Fruit fly (Drosophila melanogaster) whole organism, embryonic: ENCODE measurements around the gene CG5103.
A peak's percentile ranks its signal among the peaks of the same experiment; 100 is the strongest.

Source experiments
- Asciz ChIP-seq: fragments of 200-800 bp; sonication (Bioruptor generic); optimal IDR thresholded peaks from 2 replicates; lab custom pipeline; 2017; ENCODE audit warnings: missing biosample characterization, mild to moderate bottlenecking, missing genetic modification characterization, missing genetic modification reagents
- CG10147 ChIP-seq: fragments of 200-800 bp; sonication (Bioruptor generic); optimal IDR thresholded peaks from 2 replicates; lab custom pipeline; 2019; ENCODE audit warnings: missing biosample characterization, mild to moderate bottlenecking, missing genetic modification characterization, moderate library complexity
- CG10543 ChIP-seq: fragments of 200-800 bp; sonication (Bioruptor generic); optimal IDR thresholded peaks from 3 replicates; lab custom pipeline; 2017; ENCODE audit warnings: missing biosample characterization, mild to moderate bottlenecking, missing genetic modification characterization, moderate library complexity
- CG15011 ChIP-seq: fragments of 200-800 bp; sonication (Bioruptor generic); optimal IDR thresholded peaks from 3 replicates; lab custom pipeline; 2018; ENCODE audit warnings: missing biosample characterization, mild to moderate bottlenecking, missing genetic modification characterization
- CG15073 ChIP-seq: fragments of 200-800 bp; sonication (Bioruptor generic); optimal IDR thresholded peaks from 2 replicates; lab custom pipeline; 2016; ENCODE audit warnings: missing biosample characterization, missing genetic modification characterization
- CG1529 ChIP-seq: fragments of 200-800 bp; sonication (Bioruptor generic); optimal IDR thresholded peaks from 3 replicates; lab custom pipeline; 2018; ENCODE audit warnings: missing biosample characterization, missing genetic modification characterization
- CG15696 ChIP-seq: fragments of 200-800 bp; sonication (Bioruptor generic); optimal IDR thresholded peaks from 2 replicates; lab custom pipeline; 2019; ENCODE audit warnings: missing biosample characterization, mild to moderate bottlenecking, missing genetic modification characterization, moderate library complexity
- CG2875 ChIP-seq: fragments of 200-800 bp; sonication (Bioruptor generic); optimal IDR thresholded peaks from 2 replicates; lab custom pipeline; 2017; ENCODE audit warnings: missing biosample characterization, mild to moderate bottlenecking, missing genetic modification characterization, missing genetic modification reagents
- CG31388 ChIP-seq: fragments of 200-800 bp; sonication (Bioruptor generic); optimal IDR thresholded peaks from 2 replicates; lab custom pipeline; 2016; ENCODE audit warnings: missing biosample characterization, missing genetic modification characterization
- CG3163 ChIP-seq: fragments of 200-800 bp; sonication (Bioruptor generic); optimal IDR thresholded peaks from 3 replicates; lab custom pipeline; 2016; ENCODE audit warnings: missing biosample characterization, missing genetic modification characterization
- CG34422 ChIP-seq: fragments of 200-800 bp; sonication (Bioruptor generic); IDR thresholded peaks from 3 replicates; pipeline ENCODE4 v1.3.6; 2022; ENCODE audit warnings: missing biosample characterization, missing genetic modification characterization
- CG4404 ChIP-seq: fragments of 200-800 bp; sonication (Bioruptor generic); IDR thresholded peaks from 2 replicates; pipeline ENCODE4 v1.3.6; 2022; ENCODE audit warnings: missing biosample characterization, missing genetic modification characterization
- CG4820 ChIP-seq: fragments of 200-800 bp; sonication (Bioruptor generic); optimal IDR thresholded peaks from 3 replicates; lab custom pipeline; 2016; ENCODE audit warnings: missing biosample characterization, missing genetic modification characterization
- CG8388 ChIP-seq: fragments of 200-800 bp; sonication (Bioruptor generic); optimal IDR thresholded peaks from 2 replicates; lab custom pipeline; 2019; ENCODE audit warnings: missing biosample characterization, mild to moderate bottlenecking, missing genetic modification characterization, moderate library complexity
- D19A ChIP-seq: fragments of 200-800 bp; optimal IDR thresholded peaks from 3 replicates; lab custom pipeline; 2019; ENCODE audit warnings: missing biosample characterization, mild to moderate bottlenecking, missing genetic modification characterization, moderate library complexity
- Hey ChIP-seq: fragments of 200-800 bp; sonication (Bioruptor generic); optimal IDR thresholded peaks from 3 replicates; lab custom pipeline; 2018; ENCODE audit warnings: missing biosample characterization, mild to moderate bottlenecking, missing genetic modification characterization
- Hr78 ChIP-seq, 2 experiments: fragments of 200-800 bp in 1 of 2; fragments of >200 bp in 1 of 2; sonication (Bioruptor generic) in 1 of 2; optimal IDR thresholded peaks; 2 replicates each; lab custom pipeline; 2017 to 2019; ENCODE audit warnings: missing biosample characterization in 2 of 2, missing genetic modification characterization in 2 of 2, mild to moderate bottlenecking in 1 of 2, moderate library complexity in 1 of 2
- Jarid2 ChIP-seq: fragments of 200-800 bp; sonication (Bioruptor generic); optimal IDR thresholded peaks from 3 replicates; lab custom pipeline; 2017; ENCODE audit warnings: mild to moderate bottlenecking, missing biosample characterization, missing genetic modification reagents, missing genetic modification characterization
- NC2β ChIP-seq: fragments of 200-800 bp; sonication (Bioruptor generic); optimal IDR thresholded peaks from 2 replicates; lab custom pipeline; 2016; ENCODE audit warnings: missing biosample characterization, missing genetic modification characterization
- NfI ChIP-seq: fragments of 200-800 bp; sonication (Bioruptor generic); optimal IDR thresholded peaks from 3 replicates; lab custom pipeline; 2018; ENCODE audit warnings: missing biosample characterization, mild to moderate bottlenecking, missing genetic modification characterization, moderate library complexity
- Ptx1 ChIP-seq: fragments of 200-800 bp; sonication (Bioruptor generic); IDR thresholded peaks from 2 replicates; pipeline ENCODE4 v1.3.6; 2022; ENCODE audit warnings: missing biosample characterization, missing genetic modification characterization
- Xbp1 ChIP-seq: fragments of 200-800 bp; sonication (Bioruptor generic); optimal IDR thresholded peaks from 3 replicates; lab custom pipeline; 2016; ENCODE audit warnings: missing biosample characterization, mild to moderate bottlenecking, missing genetic modification characterization
- Xrp1 ChIP-seq: fragments of 200-800 bp; sonication (Bioruptor generic); IDR thresholded peaks from 2 replicates; pipeline ENCODE4 v1.3.6; 2022; ENCODE audit warnings: missing biosample characterization, missing genetic modification characterization
- ab ChIP-seq: fragments of 200-800 bp; sonication (Bioruptor generic); optimal IDR thresholded peaks from 2 replicates; lab custom pipeline; 2016; ENCODE audit warnings: missing biosample characterization, missing genetic modification characterization
- aop ChIP-seq: fragments of 200-800 bp; sonication (Bioruptor generic); IDR thresholded peaks from 2 replicates; pipeline ENCODE4 v1.3.6; 2022; ENCODE audit warnings: missing biosample characterization, missing genetic modification characterization
- ash1 ChIP-seq: fragments of 200-800 bp; sonication (Bioruptor generic); optimal IDR thresholded peaks from 2 replicates; lab custom pipeline; 2018; ENCODE audit warnings: missing biosample characterization, mild to moderate bottlenecking, missing genetic modification characterization
- bcd ChIP-seq: fragments of 200-800 bp; sonication (Bioruptor generic); optimal IDR thresholded peaks from 2 replicates; lab custom pipeline; 2017; ENCODE audit warnings: missing biosample characterization, mild to moderate bottlenecking, missing genetic modification characterization
- cg ChIP-seq: fragments of 200-800 bp; sonication (Bioruptor generic); optimal IDR thresholded peaks from 3 replicates; lab custom pipeline; 2019; ENCODE audit warnings: missing biosample characterization, mild to moderate bottlenecking, missing genetic modification characterization, moderate library complexity
- chn ChIP-seq: fragments of 200-800 bp; sonication (Bioruptor generic); optimal IDR thresholded peaks from 2 replicates; lab custom pipeline; 2016; ENCODE audit warnings: missing biosample characterization, missing genetic modification characterization
- crc ChIP-seq: fragments of 200-800 bp; sonication (Bioruptor generic); optimal IDR thresholded peaks from 2 replicates; lab custom pipeline; 2016; ENCODE audit warnings: missing biosample characterization, missing genetic modification characterization
- eve ChIP-seq, 2 experiments: fragments of >200 bp; optimal IDR thresholded peaks; 2 replicates each; lab custom pipeline; 2017; ENCODE audit warnings: missing biosample characterization in 2 of 2, missing genetic modification characterization in 2 of 2
- gce ChIP-seq: fragments of 200-800 bp; sonication (Bioruptor generic); IDR thresholded peaks from 3 replicates; pipeline ENCODE4 v1.3.6; 2022; ENCODE audit warnings: missing biosample characterization, missing genetic modification characterization
- gem ChIP-seq: fragments of 200-800 bp; sonication (Bioruptor generic); optimal IDR thresholded peaks from 2 replicates; lab custom pipeline; 2019; ENCODE audit warnings: missing biosample characterization, mild to moderate bottlenecking, missing genetic modification characterization, moderate library complexity
- hkb ChIP-seq, 2 experiments: fragments of 200-800 bp in 1 of 2; fragments of >200 bp in 1 of 2; sonication (Bioruptor generic) in 1 of 2; IDR thresholded peaks in 1 of 2; optimal IDR thresholded peaks in 1 of 2; 2 replicates each; pipeline versions ENCODE4 v1.3.6 to Lab custom; 2017 to 2022; ENCODE audit warnings: missing biosample characterization in 1 of 2, missing genetic modification characterization in 1 of 2
- jigr1 ChIP-seq: fragments of 200-800 bp; sonication (Bioruptor generic); IDR thresholded peaks from 3 replicates; pipeline ENCODE4 v1.3.6; 2022; ENCODE audit warnings: missing biosample characterization, missing genetic modification characterization
- org-1 ChIP-seq: fragments of 200-800 bp; sonication (Bioruptor generic); optimal IDR thresholded peaks from 2 replicates; lab custom pipeline; 2017; ENCODE audit warnings: missing biosample characterization, missing genetic modification characterization
- pb ChIP-seq: fragments of 200-800 bp; sonication (Bioruptor generic); optimal IDR thresholded peaks from 3 replicates; lab custom pipeline; 2016; ENCODE audit warnings: missing biosample characterization, missing genetic modification characterization
- pita ChIP-seq: fragments of 200-800 bp; sonication (Bioruptor generic); optimal IDR thresholded peaks from 2 replicates; lab custom pipeline; 2017; ENCODE audit warnings: missing biosample characterization, mild to moderate bottlenecking, missing genetic modification characterization
- pros ChIP-seq: fragments of 200-800 bp; sonication (Bioruptor generic); optimal IDR thresholded peaks from 3 replicates; lab custom pipeline; 2019; ENCODE audit warnings: missing biosample characterization, mild to moderate bottlenecking, missing genetic modification characterization, moderate library complexity
- row ChIP-seq: fragments of 200-800 bp; sonication (Bioruptor generic); IDR thresholded peaks from 3 replicates; pipeline ENCODE4 v1.3.6; 2022; ENCODE audit warnings: missing biosample characterization, missing genetic modification characterization
- schlank ChIP-seq: fragments of 200-800 bp; sonication (Bioruptor generic); optimal IDR thresholded peaks from 2 replicates; lab custom pipeline; 2018; ENCODE audit warnings: missing biosample characterization, mild to moderate bottlenecking, missing genetic modification characterization
- sim ChIP-seq: fragments of 200-800 bp; sonication (Bioruptor generic); IDR thresholded peaks from 2 replicates; pipeline ENCODE4 v1.3.6; 2022; ENCODE audit warnings: missing biosample characterization, missing genetic modification characterization
- sisA ChIP-seq: fragments of 200-800 bp; sonication (Bioruptor generic); IDR thresholded peaks from 2 replicates; pipeline ENCODE4 v1.3.6; 2022; ENCODE audit warnings: missing biosample characterization, missing genetic modification characterization
- sqz ChIP-seq: fragments of 200-800 bp; sonication (Bioruptor generic); optimal IDR thresholded peaks from 3 replicates; lab custom pipeline; 2018; ENCODE audit warnings: missing biosample characterization, mild to moderate bottlenecking, missing genetic modification characterization
- ssp ChIP-seq: fragments of 200-800 bp; sonication (Bioruptor generic); IDR thresholded peaks from 2 replicates; pipeline ENCODE4 v1.3.6; 2022; ENCODE audit warnings: missing biosample characterization, missing genetic modification characterization
- tll ChIP-seq, 2 experiments: fragments of 200-800 bp in 1 of 2; fragments of >200 bp in 1 of 2; sonication (Bioruptor generic) in 1 of 2; optimal IDR thresholded peaks; 2 replicates each; lab custom pipeline; 2017 to 2019; ENCODE audit warnings: missing biosample characterization in 2 of 2, missing genetic modification characterization in 2 of 2, mild to moderate bottlenecking in 1 of 2, moderate library complexity in 1 of 2
- trem ChIP-seq: fragments of 200-800 bp; optimal IDR thresholded peaks from 3 replicates; lab custom pipeline; 2019; ENCODE audit warnings: missing biosample characterization, mild to moderate bottlenecking, missing genetic modification characterization, moderate library complexity
- vnd ChIP-seq: fragments of 200-800 bp; sonication (Bioruptor generic); IDR thresholded peaks from 3 replicates; pipeline ENCODE4 v1.3.6; 2022; ENCODE audit warnings: missing biosample characterization, missing genetic modification characterization; ENCODE audit not compliant: partially characterized antibody

The CG5103 gene

dm6 chr3L:18272321-18273054, 21.6 kb downstream of the CG5103 start (continued):
- TF ChIP-seq gem = peak; percentile 62
- TF ChIP-seq NC2β = peak; percentile 45
- TF ChIP-seq CG15073 (GFP tag; lab: Kevin White, UChicago) = no peak
- TF ChIP-seq pb = no peak
- no peak for TF ChIP-seq CG2875 (GFP tag; lab: Kevin White, UChicago)
- no peak for TF ChIP-seq CG15011 (GFP tag; lab: Kevin White, UChicago)
- peak; percentile 93 for TF ChIP-seq row (GFP tag; lab: Robert Waterston, UW)
- peak in 1 of 2 experiments; percentile 84 for TF ChIP-seq eve (GFP tag; optimal IDR thresholded peaks at IDR 0.05; lab: Kevin White, UChicago)
- peak; percentile 18 for TF ChIP-seq org-1 (GFP tag; lab: Kevin White, UChicago)
- TF ChIP-seq chn = peak; percentile 35
- TF ChIP-seq aop (GFP tag; lab: Robert Waterston, UW) = no peak
- no peak for TF ChIP-seq sqz
- TF ChIP-seq CG8388 = peak; percentile 6
- no peak for TF ChIP-seq pita (GFP tag; lab: Kevin White, UChicago)
- TF ChIP-seq CG15696 (tag; lab: Kevin White, UChicago) = peak; percentile 67
- peak; percentile 4 for TF ChIP-seq CG10543
- no peak for TF ChIP-seq ssp
- no peak for TF ChIP-seq jigr1 (GFP tag; lab: Robert Waterston, UW)
- TF ChIP-seq ash1 (GFP tag; lab: Kevin White, UChicago) = no peak
- TF ChIP-seq vnd (GFP tag; lab: Robert Waterston, UW) = no peak
- peak; percentile 55 for TF ChIP-seq Ptx1 (GFP tag; lab: Robert Waterston, UW)
- TF ChIP-seq sisA (GFP tag; lab: Robert Waterston, UW) = no peak; the same call in 1 of the 2 replicates
- TF ChIP-seq sim = no peak
- peak; percentile 100 for TF ChIP-seq hkb (optimal IDR thresholded peaks at IDR 0.05; lab: Kevin White, UChicago)
- TF ChIP-seq hkb (GFP tag; IDR thresholded peaks at IDR 0.05; lab: Robert Waterston, UW) = 0 out of 2 replicates have a peak, but pooled peaks have one; percentile 18
- TF ChIP-seq CG31388 (GFP tag; lab: Kevin White, UChicago) = no peak
- peak; percentile 46 for TF ChIP-seq CG4820 (GFP tag; lab: Kevin White, UChicago)
- TF ChIP-seq tll (GFP tag; optimal IDR thresholded peaks at IDR 0.05; lab: Kevin White, UChicago) = peak in 1 of 2 experiments; percentile 41
- TF ChIP-seq CG4404 (GFP tag; lab: Robert Waterston, UW) = peak; percentile 68
- no peak for TF ChIP-seq schlank (tag; lab: Kevin White, UChicago)
- peak; percentile 60 for TF ChIP-seq Asciz
- TF ChIP-seq pros (GFP tag; lab: Kevin White, UChicago) = peak; percentile 99
- no peak for TF ChIP-seq Jarid2
- TF ChIP-seq CG1529 (GFP tag; lab: Kevin White, UChicago) = no peak
- TF ChIP-seq ab = no peak
- TF ChIP-seq bcd = peak; percentile 28
- peak; percentile 77 for TF ChIP-seq cg
- TF ChIP-seq Hey = peak; percentile 62
- no peak for TF ChIP-seq CG3163 (GFP tag; lab: Kevin White, UChicago)
- TF ChIP-seq crc (GFP tag; lab: Kevin White, UChicago) = no peak
- peak; percentile 54 for TF ChIP-seq D19A (tag; lab: Kevin White, UChicago)
- TF ChIP-seq gce = 0 out of 3 replicates have a peak, but pooled peaks have one; percentile 33
- peak; percentile 30 for TF ChIP-seq Xbp1 (GFP tag; lab: Kevin White, UChicago)
- TF ChIP-seq CG10147 = peak; percentile 13
- no peak for TF ChIP-seq CG34422
- no peak for TF ChIP-seq NfI (GFP tag; lab: Kevin White, UChicago)
- TF ChIP-seq trem (tag; lab: Kevin White, UChicago) = peak; percentile 44
- TF ChIP-seq Hr78 (GFP tag; optimal IDR thresholded peaks at IDR 0.05; lab: Kevin White, UChicago) = no peak
- peak; percentile 77 for TF ChIP-seq Xrp1
